Worm (Caenorhabditis elegans) whole organism, midembryonic: ENCODE data around the gene ftn-1.

Experiments used
- T22C8.4 ChIP-seq: fragments of 200-800 bp; sonication (Bioruptor generic); IDR thresholded peaks from 2 replicates; pipeline ENCODE4 v1.3.6; 2022; ENCODE audit warnings: missing genetic modification characterization, missing compliant biosample characterization
- cog-1 ChIP-seq: sonication (generic microtip); optimal IDR thresholded peaks from 2 replicates; lab custom pipeline; 2016; ENCODE audit warnings: missing genetic modification characterization, missing compliant biosample characterization
- flt-1 ChIP-seq: fragments of 200-800 bp; sonication (Bioruptor generic); IDR thresholded peaks from 2 replicates; pipeline ENCODE4 v1.3.6; 2022; ENCODE audit warnings: missing genetic modification characterization, missing compliant biosample characterization
- klf-2 ChIP-seq: fragments of 200-800 bp; sonication (Bioruptor generic); conservative IDR thresholded peaks from 2 replicates; pipeline ENCODE4 v1.3.6; 2022; ENCODE audit warnings: missing genetic modification reagents, missing genetic modification characterization, missing compliant biosample characterization
- med-1 ChIP-seq: sonication (generic microtip); optimal IDR thresholded peaks from 2 replicates; lab custom pipeline; 2017; ENCODE audit warnings: missing genetic modification characterization, mild to moderate bottlenecking, missing compliant biosample characterization, antibody characterized with exemption, missing genetic modification reagents; ENCODE audit not compliant: insufficient read depth
- tab-1 ChIP-seq: fragments of 200-800 bp; sonication (Bioruptor generic); IDR thresholded peaks from 2 replicates; pipeline ENCODE4 v1.3.6; 2022; ENCODE audit warnings: missing genetic modification characterization, missing compliant biosample characterization
- ztf-23 ChIP-seq: fragments of 200-800 bp; sonication (Bioruptor generic); IDR thresholded peaks from 2 replicates; pipeline ENCODE4 v1.3.6; 2022; ENCODE audit warnings: missing genetic modification reagents, missing genetic modification characterization, missing compliant biosample characterization
- ztf-29 ChIP-seq: fragments of 200-800 bp; sonication (Bioruptor generic); IDR thresholded peaks from 2 replicates; pipeline ENCODE4 v1.3.6; 2022; ENCODE audit warnings: missing genetic modification reagents, missing genetic modification characterization, missing compliant biosample characterization

DNA sequence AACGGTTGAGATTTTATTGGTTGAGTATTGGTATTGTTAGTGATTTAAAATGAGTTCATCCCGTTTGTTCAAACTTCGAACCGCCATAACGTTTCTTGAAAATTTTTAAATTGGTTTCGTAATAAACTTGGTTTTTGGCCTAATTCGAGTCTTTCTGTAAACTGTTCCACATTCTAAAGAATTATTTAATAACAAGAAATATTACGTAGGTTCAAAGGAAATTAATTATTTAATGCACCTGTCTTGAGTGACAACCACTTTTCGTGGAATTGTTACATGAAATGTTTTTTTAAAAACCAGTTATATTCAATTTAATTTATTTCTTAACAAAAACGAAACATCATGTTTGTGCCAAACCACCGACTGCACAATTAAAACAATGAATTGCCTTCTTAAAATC is 46.2 kb downstream of the ftn-1 start:
- TF ChIP-seq cog-1 (tag; lab: Kevin White, UChicago) (no peak), ztf-23 (GFP tag; lab: Robert Waterston, UW) (no peak), ztf-29 (GFP tag; lab: Robert Waterston, UW) (no peak), T22C8.4 (no peak), klf-2 (no peak), tab-1 (no peak), flt-1 (GFP tag; lab: Robert Waterston, UW) (no peak), med-1 (GFP tag; lab: Kevin White, UChicago) (no peak)
